Worm (Caenorhabditis elegans): Measurements from ENCODE around the gene osm-7.

DNA sequence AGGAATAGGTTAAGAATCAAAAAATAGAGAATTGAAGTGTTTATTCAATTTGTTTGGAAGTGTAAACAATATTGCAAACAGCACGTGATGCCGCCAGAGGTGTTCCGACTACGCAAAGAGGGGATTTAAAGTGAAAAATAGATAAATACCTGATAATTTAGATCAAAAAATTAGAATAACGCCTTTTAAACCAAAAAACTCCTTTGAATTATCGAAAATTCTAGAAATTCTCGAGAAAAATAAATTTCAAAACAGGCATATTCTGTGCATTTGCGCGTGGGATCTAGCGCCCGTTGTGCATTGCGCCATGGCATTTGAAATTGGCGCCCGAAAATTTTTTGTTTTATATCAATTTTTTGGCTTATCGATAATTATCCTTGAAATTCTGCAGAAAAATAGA lies 46.3 kb downstream of the osm-7 start, which contains the start of gene hip-1:
- TF ChIP-seq sdz-38 (tag; optimal IDR thresholded peaks at IDR 0.05) (no peak), cebp-2 (GFP tag; IDR thresholded peaks at IDR 0.05) (no peak), ztf-6 (GFP tag; IDR thresholded peaks at IDR 0.05) (no peak), ceh-91 (GFP tag; IDR thresholded peaks at IDR 0.05) (peak; percentile 83), K12H6.12 (tag; optimal IDR thresholded peaks at IDR 0.05) (no peak), unc-62 (GFP tag; optimal IDR thresholded peaks at IDR 0.05) (no peak), lsl-1 (GFP tag; optimal IDR thresholded peaks at IDR 0.05) (peak; percentile 63), ets-4 (GFP tag; optimal IDR thresholded peaks at IDR 0.05) (no peak), tbx-9 (tag; optimal IDR thresholded peaks at IDR 0.05; ENCODE audit: borderline replicate concordance) (no peak)
